Worm (Caenorhabditis elegans) whole organism, L4 larva: Measurements from ENCODE around the gene nlp-29.
A peak's percentile ranks its signal among the peaks of the same experiment; 100 is the strongest.

ENCODE experiments used
- F37D6.2 ChIP-seq: sonication (generic microtip); optimal IDR thresholded peaks from 2 replicates; lab custom pipeline; 2016; ENCODE audit warnings: mild to moderate bottlenecking, missing genetic modification characterization, missing compliant biosample characterization
- F44E2.7 ChIP-seq: fragments of 200-800 bp; sonication (Bioruptor generic); IDR thresholded peaks from 2 replicates; pipeline ENCODE4 v2.1.2; 2022; ENCODE audit warnings: missing genetic modification characterization, missing compliant biosample characterization
- Y105C5A.15 ChIP-seq: fragments of 200-800 bp; sonication (Bioruptor generic); IDR thresholded peaks from 2 replicates; pipeline ENCODE4 v1.3.6; 2022; ENCODE audit warnings: missing genetic modification characterization, missing compliant biosample characterization
- aha-1 ChIP-seq: fragments of 150-350 bp; peaks from one replicate; lab custom pipeline; 2014; ENCODE audit warnings: missing biosample characterization, missing genetic modification characterization
- arid-1 ChIP-seq: fragments of 200-800 bp; sonication (Bioruptor generic); conservative IDR thresholded peaks from 2 replicates; pipeline ENCODE4 v1.3.6; 2022; ENCODE audit warnings: missing genetic modification reagents, missing genetic modification characterization, missing compliant biosample characterization
- ceh-82 ChIP-seq: sonication (generic microtip); optimal IDR thresholded peaks from 2 replicates; lab custom pipeline; 2017; ENCODE audit warnings: missing biosample characterization, missing genetic modification characterization
- daf-16 ChIP-seq, 3 experiments: sonication (generic microtip); optimal IDR thresholded peaks; 2 replicates each; lab custom pipeline; 2016 to 2017; ENCODE audit warnings: missing genetic modification characterization in 3 of 3, missing genetic modification reagents in 3 of 3, mild to moderate bottlenecking in 2 of 3, missing compliant biosample characterization in 2 of 3, missing biosample characterization in 1 of 3, moderate library complexity in 1 of 3
- fkh-10 ChIP-seq: fragments of 150-350 bp; optimal IDR thresholded peaks from 2 replicates; lab custom pipeline; 2014; ENCODE audit warnings: missing biosample characterization, missing genetic modification reagents, missing genetic modification characterization
- lsy-2 ChIP-seq, 2 experiments: fragments of 150-350 bp in 1 of 2; sonication (generic microtip) in 1 of 2; optimal IDR thresholded peaks; 2 replicates each; lab custom pipeline; 2014 to 2017; ENCODE audit warnings: missing biosample characterization in 2 of 2, missing genetic modification characterization in 2 of 2
- mdt-29 ChIP-seq: fragments of 200-800 bp; sonication (Bioruptor generic); IDR thresholded peaks from 2 replicates; pipeline ENCODE4 v1.3.6; 2022; ENCODE audit warnings: missing genetic modification reagents, missing genetic modification characterization, missing compliant biosample characterization
- mep-1 ChIP-seq: fragments of 150-350 bp; sonication (generic microtip); optimal IDR thresholded peaks from 3 replicates; lab custom pipeline; 2014; ENCODE audit warnings: missing biosample characterization, missing genetic modification characterization
- nhr-102 ChIP-seq: sonication (generic microtip); optimal IDR thresholded peaks from 2 replicates; lab custom pipeline; 2016; ENCODE audit warnings: mild to moderate bottlenecking, missing genetic modification characterization, moderate library complexity, missing compliant biosample characterization
- nhr-25 ChIP-seq: sonication (generic microtip); optimal IDR thresholded peaks from 2 replicates; lab custom pipeline; 2017; ENCODE audit warnings: missing genetic modification characterization, mild to moderate bottlenecking, missing compliant biosample characterization, antibody characterized with exemption, moderate library complexity, borderline replicate concordance; ENCODE audit not compliant: insufficient read depth
- nhr-42 ChIP-seq: fragments of 200-800 bp; sonication (Bioruptor generic); IDR thresholded peaks from 2 replicates; pipeline ENCODE4 v1.3.6; 2022; ENCODE audit warnings: missing genetic modification characterization, missing compliant biosample characterization
- nhr-6 ChIP-seq: fragments of 150-350 bp; optimal IDR thresholded peaks from 2 replicates; lab custom pipeline; 2014; ENCODE audit warnings: missing biosample characterization, missing genetic modification characterization
- pqm-1 ChIP-seq: sonication (generic microtip); optimal IDR thresholded peaks from 2 replicates; lab custom pipeline; 2017; ENCODE audit warnings: missing biosample characterization, missing genetic modification characterization
- skn-1 ChIP-seq: fragments of 150-350 bp; optimal IDR thresholded peaks from 2 replicates; lab custom pipeline; 2014; ENCODE audit warnings: missing biosample characterization, missing genetic modification characterization
- snpc-1.2 ChIP-seq: fragments of 200-800 bp; sonication (Bioruptor generic); IDR thresholded peaks from 2 replicates; pipeline ENCODE4 v1.3.6; 2022; ENCODE audit warnings: missing genetic modification reagents, missing genetic modification characterization, missing compliant biosample characterization
- zfp-3 ChIP-seq: fragments of 200-800 bp; sonication (Bioruptor generic); conservative IDR thresholded peaks from 2 replicates; pipeline ENCODE4 v1.3.6; 2022; ENCODE audit warnings: missing genetic modification reagents, missing genetic modification characterization, missing compliant biosample characterization
- zip-2 ChIP-seq: fragments of 150-350 bp; optimal IDR thresholded peaks from 2 replicates; lab custom pipeline; 2014; ENCODE audit warnings: missing biosample characterization, missing genetic modification characterization

Gene nlp-29

DNA sequence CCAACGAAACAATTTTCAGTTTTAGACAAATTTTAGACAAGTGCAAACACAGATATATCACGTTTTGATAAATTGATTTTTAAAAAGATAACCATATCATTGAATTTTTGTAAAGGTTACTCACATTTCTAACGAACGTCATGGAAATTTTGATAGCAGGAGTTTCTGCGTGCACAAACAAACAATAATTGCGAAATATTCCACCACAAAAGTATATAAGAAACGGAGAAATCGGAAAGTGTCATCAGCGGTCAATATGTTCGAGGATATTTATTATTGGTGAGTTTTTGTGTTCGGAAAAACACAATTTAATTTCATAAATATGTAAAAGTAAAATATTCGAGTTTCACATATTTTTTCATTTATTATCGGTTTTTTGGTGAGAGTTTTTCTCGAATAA lies 50.1 kb downstream of the nlp-29 start, which contains the start of gene C49G7.7:
Gene C49G7.7, plus strand, starts transcription at position 174 of the 400 bp plus-strand sequence.
- TF ChIP-seq nhr-102 (tag; lab: Kevin White, UChicago), result no peak
- TF ChIP-seq lsy-2 (tag; optimal IDR thresholded peaks at IDR 0.05; lab: Kevin White, UChicago), result no peak
- no peak for TF ChIP-seq mep-1 (tag; lab: Kevin White, UChicago)
- TF ChIP-seq skn-1, result no peak
- TF ChIP-seq nhr-25, result no peak
- TF ChIP-seq zip-2 (tag; lab: Kevin White, UChicago), result peak; percentile 58
- TF ChIP-seq nhr-6 (tag; lab: Kevin White, UChicago), result no peak
- no peak for TF ChIP-seq ceh-82 (tag; lab: Kevin White, UChicago)
- no peak for TF ChIP-seq Y105C5A.15
- TF ChIP-seq nhr-42 (GFP tag; lab: Robert Waterston, UW), result no peak
- no peak for TF ChIP-seq F37D6.2 (tag; lab: Kevin White, UChicago)
- TF ChIP-seq arid-1, result no peak
- TF ChIP-seq fkh-10 (GFP tag; lab: Kevin White, UChicago), result no peak
- no peak for TF ChIP-seq mdt-29
- TF ChIP-seq F44E2.7 (GFP tag; lab: Robert Waterston, UW), result no peak
- TF ChIP-seq aha-1, result peak; percentile 32
- peak; percentile 29 for TF ChIP-seq pqm-1 (tag; lab: Kevin White, UChicago)
- TF ChIP-seq daf-16 (GFP tag; optimal IDR thresholded peaks at IDR 0.05; lab: Kevin White, UChicago), result no peak
- peak; percentile 27 for TF ChIP-seq daf-16 (tag; optimal IDR thresholded peaks at IDR 0.05; lab: Kevin White, UChicago)
- TF ChIP-seq snpc-1.2 (GFP tag; lab: Robert Waterston, UW), result no peak
- no peak for TF ChIP-seq zfp-3 (GFP tag; lab: Robert Waterston, UW)
